Fruit fly (Drosophila melanogaster) whole organism, embryonic: ENCODE measurements around the gene Tsp74F.

Experiments
- Antp ChIP-seq: fragments of 200-800 bp; sonication (Bioruptor generic); optimal IDR thresholded peaks from 3 replicates; lab custom pipeline; 2016; ENCODE audit warnings: missing biosample characterization, missing genetic modification characterization
- Blimp-1 ChIP-seq: fragments of 200-800 bp; sonication (Bioruptor generic); optimal IDR thresholded peaks from 3 replicates; lab custom pipeline; 2018; ENCODE audit warnings: missing biosample characterization, missing genetic modification characterization, mild to moderate bottlenecking, moderate library complexity, missing genetic modification reagents
- BtbVII ChIP-seq: fragments of 200-800 bp; sonication (Bioruptor generic); optimal IDR thresholded peaks from 3 replicates; lab custom pipeline; 2017; ENCODE audit warnings: missing biosample characterization, mild to moderate bottlenecking, missing genetic modification characterization
- CG10431 ChIP-seq: fragments of 200-800 bp; sonication (Bioruptor generic); optimal IDR thresholded peaks from 3 replicates; lab custom pipeline; 2018; ENCODE audit warnings: missing biosample characterization, mild to moderate bottlenecking, missing genetic modification characterization
- CG10654 ChIP-seq: fragments of 200-800 bp; sonication (Bioruptor generic); optimal IDR thresholded peaks from 2 replicates; lab custom pipeline; 2016; ENCODE audit warnings: missing biosample characterization, missing genetic modification characterization
- CG11695 ChIP-seq: fragments of 200-800 bp; sonication (Bioruptor generic); IDR thresholded peaks from 3 replicates; pipeline ENCODE4 v1.3.6; 2022; ENCODE audit warnings: missing biosample characterization, missing genetic modification characterization
- CG12236 ChIP-seq: fragments of 200-800 bp; sonication (Bioruptor generic); optimal IDR thresholded peaks from 2 replicates; lab custom pipeline; 2016; ENCODE audit warnings: missing biosample characterization, missing genetic modification characterization
- CG12769 ChIP-seq: fragments of 200-800 bp; sonication (Bioruptor generic); optimal IDR thresholded peaks from 2 replicates; lab custom pipeline; 2019; ENCODE audit warnings: missing biosample characterization, mild to moderate bottlenecking, missing genetic modification characterization, moderate library complexity
- CG4854 ChIP-seq: fragments of 200-800 bp; sonication (Bioruptor generic); optimal IDR thresholded peaks from 2 replicates; lab custom pipeline; 2016; ENCODE audit warnings: missing biosample characterization, missing genetic modification characterization, inconsistent platforms
- CG5180 ChIP-seq: fragments of 200-800 bp; sonication (Bioruptor generic); optimal IDR thresholded peaks from 3 replicates; lab custom pipeline; 2017; ENCODE audit warnings: missing biosample characterization, missing genetic modification characterization, mild to moderate bottlenecking, moderate library complexity, missing genetic modification reagents
- CG6689 ChIP-seq: fragments of 200-800 bp; sonication (Bioruptor generic); IDR thresholded peaks from 2 replicates; pipeline ENCODE4 v1.3.6; 2022; ENCODE audit warnings: missing biosample characterization, missing genetic modification characterization
- CG7839 ChIP-seq: fragments of 200-800 bp; sonication (Bioruptor generic); optimal IDR thresholded peaks from 3 replicates; lab custom pipeline; 2018; ENCODE audit warnings: missing biosample characterization, mild to moderate bottlenecking, missing genetic modification characterization, moderate library complexity
- CG8290 ChIP-seq, 3 experiments: fragments of 200-800 bp; sonication (Bioruptor generic); optimal IDR thresholded peaks; 2 replicates each; lab custom pipeline; 2016 to 2019; ENCODE audit warnings: missing biosample characterization in 3 of 3, missing genetic modification characterization in 3 of 3, mild to moderate bottlenecking in 2 of 3, moderate library complexity in 1 of 3
- CG8359 ChIP-seq: fragments of 200-800 bp; sonication (Bioruptor generic); optimal IDR thresholded peaks from 2 replicates; lab custom pipeline; 2017; ENCODE audit warnings: missing biosample characterization, mild to moderate bottlenecking, missing genetic modification characterization, borderline replicate concordance
- CG8765 ChIP-seq: fragments of 200-800 bp; sonication (Bioruptor generic); IDR thresholded peaks from 2 replicates; pipeline ENCODE4 v1.3.6; 2022; ENCODE audit warnings: missing biosample characterization, missing genetic modification characterization
- CG9609 ChIP-seq: fragments of 200-800 bp; sonication (Bioruptor generic); optimal IDR thresholded peaks from 3 replicates; lab custom pipeline; 2016; ENCODE audit warnings: missing biosample characterization, missing genetic modification characterization
- CG9797 ChIP-seq: fragments of 200-800 bp; sonication (Bioruptor generic); optimal IDR thresholded peaks from 3 replicates; lab custom pipeline; 2018; ENCODE audit warnings: missing biosample characterization, mild to moderate bottlenecking, missing genetic modification characterization
- CrebB ChIP-seq: fragments of 200-800 bp; sonication (Bioruptor generic); optimal IDR thresholded peaks from 3 replicates; lab custom pipeline; 2018; ENCODE audit warnings: missing biosample characterization, mild to moderate bottlenecking, missing genetic modification characterization
- D ChIP-seq, 2 experiments: fragments of 200-800 bp in 1 of 2; fragments of >200 bp in 1 of 2; sonication (Bioruptor generic) in 1 of 2; optimal IDR thresholded peaks; 2 replicates in 1 of 2; 3 replicates in 1 of 2; lab custom pipeline; 2017; ENCODE audit warnings: mild to moderate bottlenecking in 1 of 2, missing biosample characterization in 1 of 2, missing genetic modification characterization in 1 of 2, missing genetic modification reagents in 1 of 2
- Dref ChIP-seq: fragments of 200-800 bp; sonication (Bioruptor generic); IDR thresholded peaks from 2 replicates; pipeline ENCODE4 v1.3.6; 2022; ENCODE audit warnings: missing biosample characterization, missing genetic modification characterization
- GATAe ChIP-seq: fragments of 200-800 bp; sonication (Bioruptor generic); conservative IDR thresholded peaks from 2 replicates; pipeline ENCODE4 v1.3.6; 2022; ENCODE audit warnings: missing biosample characterization, missing genetic modification characterization
- H15 ChIP-seq: fragments of 200-800 bp; sonication (Bioruptor generic); IDR thresholded peaks from 3 replicates; pipeline ENCODE4 v1.3.6; 2022; ENCODE audit warnings: missing biosample characterization, missing genetic modification characterization
- H2.0 ChIP-seq: fragments of 200-800 bp; sonication (Bioruptor generic); IDR thresholded peaks from 2 replicates; pipeline ENCODE4 v1.3.6; 2022; ENCODE audit warnings: missing biosample characterization, missing genetic modification characterization
- HLHmδ ChIP-seq: fragments of 200-800 bp; sonication (Bioruptor generic); optimal IDR thresholded peaks from 2 replicates; lab custom pipeline; 2018; ENCODE audit warnings: missing biosample characterization, mild to moderate bottlenecking, missing genetic modification characterization, moderate library complexity
- Hr78 ChIP-seq, 2 experiments: fragments of 200-800 bp in 1 of 2; fragments of >200 bp in 1 of 2; sonication (Bioruptor generic) in 1 of 2; optimal IDR thresholded peaks; 2 replicates each; lab custom pipeline; 2017 to 2019; ENCODE audit warnings: missing biosample characterization in 2 of 2, missing genetic modification characterization in 2 of 2, mild to moderate bottlenecking in 1 of 2, moderate library complexity in 1 of 2
- NFAT ChIP-seq: fragments of 200-800 bp; sonication (Bioruptor generic); IDR thresholded peaks from 2 replicates; pipeline ENCODE4 v1.3.6; 2022; ENCODE audit warnings: missing biosample characterization, missing genetic modification characterization
- Neu2 ChIP-seq: fragments of 200-800 bp; sonication (Bioruptor generic); optimal IDR thresholded peaks from 3 replicates; lab custom pipeline; 2016; ENCODE audit warnings: missing biosample characterization, missing genetic modification characterization, borderline replicate concordance
- Nf-YC ChIP-seq: fragments of 200-800 bp; optimal IDR thresholded peaks from 3 replicates; lab custom pipeline; 2019; ENCODE audit warnings: missing biosample characterization, mild to moderate bottlenecking, missing genetic modification characterization, moderate library complexity
- Opbp ChIP-seq: fragments of 200-800 bp; sonication (Bioruptor generic); IDR thresholded peaks from 3 replicates; pipeline ENCODE4 v1.3.6; 2022; ENCODE audit warnings: missing biosample characterization, missing genetic modification characterization; ENCODE audit not compliant: partially characterized antibody
- Optix ChIP-seq: fragments of 200-800 bp; sonication (Bioruptor generic); IDR thresholded peaks from 3 replicates; pipeline ENCODE4 v1.3.6; 2022; ENCODE audit warnings: missing biosample characterization, missing genetic modification characterization
- Sox102F ChIP-seq: fragments of 200-800 bp; sonication (Bioruptor generic); optimal IDR thresholded peaks from 2 replicates; lab custom pipeline; 2018; ENCODE audit warnings: missing biosample characterization, mild to moderate bottlenecking, missing genetic modification characterization, moderate library complexity
- amos ChIP-seq: fragments of 200-800 bp; sonication (Bioruptor generic); IDR thresholded peaks from 2 replicates; pipeline ENCODE4 v1.3.6; 2022; ENCODE audit warnings: missing biosample characterization, missing genetic modification characterization; ENCODE audit not compliant: partially characterized antibody
- ara ChIP-seq: fragments of 200-800 bp; sonication (Bioruptor generic); IDR thresholded peaks from 2 replicates; pipeline ENCODE4 v1.3.6; 2022; ENCODE audit warnings: missing biosample characterization, missing genetic modification characterization
- chinmo ChIP-seq: fragments of 200-800 bp; sonication (Bioruptor generic); IDR thresholded peaks from 4 replicates; pipeline ENCODE4 v1.3.6; 2022; ENCODE audit warnings: missing biosample characterization, missing genetic modification characterization; ENCODE audit not compliant: partially characterized antibody
- en ChIP-seq: fragments of 200-800 bp; sonication (Bioruptor generic); optimal IDR thresholded peaks from 2 replicates; lab custom pipeline; 2016; ENCODE audit warnings: missing biosample characterization, missing genetic modification characterization
- ewg ChIP-seq: fragments of 200-800 bp; sonication (Bioruptor generic); optimal IDR thresholded peaks from 3 replicates; lab custom pipeline; 2017; ENCODE audit warnings: mild to moderate bottlenecking, missing biosample characterization, missing genetic modification reagents, missing genetic modification characterization
- hb ChIP-seq: fragments of 200-800 bp; sonication (Bioruptor generic); IDR thresholded peaks from 3 replicates; pipeline ENCODE4 v1.3.6; 2022; ENCODE audit warnings: missing biosample characterization, missing genetic modification characterization; ENCODE audit not compliant: partially characterized antibody
- hbn ChIP-seq: fragments of 200-800 bp; sonication (Bioruptor generic); IDR thresholded peaks from 2 replicates; pipeline ENCODE4 v1.3.6; 2022; ENCODE audit warnings: missing biosample characterization, missing genetic modification characterization; ENCODE audit not compliant: partially characterized antibody
- ken ChIP-seq: fragments of 200-800 bp; sonication (Bioruptor generic); IDR thresholded peaks from 3 replicates; pipeline ENCODE4 v1.3.6; 2022; ENCODE audit warnings: missing biosample characterization, missing genetic modification characterization
- kni ChIP-seq: fragments of 200-800 bp; sonication (Bioruptor generic); optimal IDR thresholded peaks from 3 replicates; lab custom pipeline; 2017; ENCODE audit warnings: mild to moderate bottlenecking, missing biosample characterization, missing genetic modification reagents, missing genetic modification characterization
- nau ChIP-seq: fragments of 200-800 bp; sonication (Bioruptor generic); optimal IDR thresholded peaks from 3 replicates; lab custom pipeline; 2017; ENCODE audit warnings: missing biosample characterization, mild to moderate bottlenecking, missing genetic modification characterization, missing genetic modification reagents
- nerfin-1 ChIP-seq: fragments of 200-800 bp; sonication (Bioruptor generic); optimal IDR thresholded peaks from 3 replicates; lab custom pipeline; 2019; ENCODE audit warnings: missing biosample characterization, mild to moderate bottlenecking, missing genetic modification characterization, moderate library complexity
- nom ChIP-seq: fragments of 200-800 bp; sonication (Bioruptor generic); optimal IDR thresholded peaks from 2 replicates; lab custom pipeline; 2017; ENCODE audit warnings: missing biosample characterization, missing genetic modification characterization, mild to moderate bottlenecking, moderate library complexity, missing genetic modification reagents
- pan ChIP-seq, 4 experiments: fragments of >200 bp in 3 of 4; fragments of 200-800 bp in 1 of 4; sonication (Bioruptor generic) in 1 of 4; optimal IDR thresholded peaks in 3 of 4; IDR thresholded peaks in 1 of 4; 2 replicates each; pipeline versions ENCODE4 v1.3.6 to Lab custom; 2017 to 2022; ENCODE audit warnings: missing biosample characterization in 2 of 4, missing genetic modification characterization in 2 of 4, mixed read lengths in 1 of 4
- stwl ChIP-seq: fragments of 200-800 bp; sonication (Bioruptor generic); optimal IDR thresholded peaks from 3 replicates; lab custom pipeline; 2018; ENCODE audit warnings: missing biosample characterization, mild to moderate bottlenecking, missing genetic modification characterization, moderate library complexity
- unpg ChIP-seq: fragments of 200-800 bp; sonication (Bioruptor generic); optimal IDR thresholded peaks from 3 replicates; lab custom pipeline; 2018; ENCODE audit warnings: missing biosample characterization, mild to moderate bottlenecking, missing genetic modification characterization, moderate library complexity
- vnd ChIP-seq: fragments of 200-800 bp; sonication (Bioruptor generic); IDR thresholded peaks from 3 replicates; pipeline ENCODE4 v1.3.6; 2022; ENCODE audit warnings: missing biosample characterization, missing genetic modification characterization; ENCODE audit not compliant: partially characterized antibody

Gene Tsp74F

dm6 chr3L:17907609-17908160 lies 12.0 kb upstream of the Tsp74F start, which contains the start of the genes Prestin and Wdr92 (continued):
- TF ChIP-seq BtbVII (GFP tag; lab: Kevin White, UChicago), result no peak
- peak; percentile 8 for TF ChIP-seq unpg (GFP tag; lab: Kevin White, UChicago)
- TF ChIP-seq CG12236, result no peak
- peak; percentile 56 for TF ChIP-seq CG8290 (GFP tag; optimal IDR thresholded peaks at IDR 0.05; lab: Kevin White, UChicago)
- TF ChIP-seq CG8290 (tag; optimal IDR thresholded peaks at IDR 0.05; lab: Kevin White, UChicago), result peak; percentile 51 to 62
- TF ChIP-seq CrebB, result no peak
- TF ChIP-seq ewg (GFP tag; lab: Kevin White, UChicago), result no peak
- TF ChIP-seq Sox102F, result no peak
- no peak for TF ChIP-seq CG10431 (GFP tag; lab: Kevin White, UChicago)
- peak; percentile 45 for TF ChIP-seq CG12769 (tag; lab: Kevin White, UChicago)
- TF ChIP-seq nerfin-1 (tag; lab: Kevin White, UChicago), result no peak
- no peak for TF ChIP-seq CG5180
- no peak for TF ChIP-seq CG8359 (GFP tag; lab: Kevin White, UChicago)
- no peak for TF ChIP-seq HLHmδ (GFP tag; lab: Kevin White, UChicago)
- TF ChIP-seq chinmo (GFP tag; lab: Robert Waterston, UW), result peak; percentile 96
- no peak for TF ChIP-seq GATAe (GFP tag; lab: Robert Waterston, UW)
- peak; percentile 60 for TF ChIP-seq Nf-YC (tag; lab: Kevin White, UChicago)
- TF ChIP-seq ken (GFP tag; lab: Robert Waterston, UW), result no peak
- peak; percentile 66 for TF ChIP-seq stwl (tag; lab: Kevin White, UChicago)
- TF ChIP-seq H2.0 (GFP tag; lab: Robert Waterston, UW), result no peak
- TF ChIP-seq hbn, result peak; percentile 92
- TF ChIP-seq CG11695, result no peak; the same call in 2 of the 3 replicates
- no peak for TF ChIP-seq pan (optimal IDR thresholded peaks at IDR 0.05; lab: Kevin White, UChicago)
- TF ChIP-seq pan (GFP tag; optimal IDR thresholded peaks at IDR 0.05 in 1 of 2, IDR thresholded peaks at IDR 0.05 in 1 of 2), result no peak
- no peak for TF ChIP-seq CG8765 (GFP tag; lab: Robert Waterston, UW)
- peak; percentile 77 for TF ChIP-seq nom
- no peak for TF ChIP-seq ara (GFP tag; lab: Robert Waterston, UW)
- no peak for TF ChIP-seq D (optimal IDR thresholded peaks at IDR 0.05; lab: Kevin White, UChicago)
- TF ChIP-seq D (GFP tag; optimal IDR thresholded peaks at IDR 0.05; lab: Kevin White, UChicago), result no peak
- TF ChIP-seq Neu2 (GFP tag; lab: Kevin White, UChicago), result no peak
- peak; percentile 70; the same call in 1 of the 3 replicates for TF ChIP-seq hb
- peak; percentile 77 for TF ChIP-seq Opbp (GFP tag; lab: Robert Waterston, UW)
- TF ChIP-seq NFAT (GFP tag; lab: Robert Waterston, UW), result no peak
- peak; percentile 66 for TF ChIP-seq CG9797 (GFP tag; lab: Kevin White, UChicago)
- peak in 1 of 2 experiments; percentile 79 for TF ChIP-seq Hr78 (GFP tag; optimal IDR thresholded peaks at IDR 0.05; lab: Kevin White, UChicago)
- peak; percentile 9 for TF ChIP-seq CG7839 (tag; lab: Kevin White, UChicago)
- no peak for TF ChIP-seq Dref (GFP tag; lab: Robert Waterston, UW)
- no peak for TF ChIP-seq CG6689 (GFP tag; lab: Robert Waterston, UW)
- TF ChIP-seq vnd, result peak; percentile 75
- TF ChIP-seq amos (GFP tag; lab: Robert Waterston, UW), result peak; percentile 83; the same call in 1 of the 2 replicates
- no peak for TF ChIP-seq CG10654 (GFP tag; lab: Kevin White, UChicago)
- TF ChIP-seq Optix (GFP tag; lab: Robert Waterston, UW), result no peak
- TF ChIP-seq CG9609 (GFP tag; lab: Kevin White, UChicago), result no peak
- no peak for TF ChIP-seq H15 (GFP tag; lab: Robert Waterston, UW)
- no peak for TF ChIP-seq en (GFP tag; lab: Kevin White, UChicago)
- TF ChIP-seq Antp (GFP tag; lab: Kevin White, UChicago), result no peak
- TF ChIP-seq Blimp-1 (GFP tag; lab: Kevin White, UChicago), result no peak
- no peak for TF ChIP-seq CG4854 (GFP tag; lab: Kevin White, UChicago)
- TF ChIP-seq kni (GFP tag; lab: Kevin White, UChicago), result no peak
- TF ChIP-seq nau (GFP tag; lab: Kevin White, UChicago), result peak; percentile 5
